Worm (Caenorhabditis elegans): ENCODE measurements around the gene F07C6.2.

Gene F07C6.2

ce11 chrIV:12840348-12840747 lies 49.4 kb downstream of the F07C6.2 start (continued):
- TF ChIP-seq cebp-1 (GFP tag; IDR thresholded peaks at IDR 0.05) (no peak), cebp-1 (tag; optimal IDR thresholded peaks at IDR 0.05) (peak; percentile 45), pbrm-1 (GFP tag; IDR thresholded peaks at IDR 0.05) (0 out of 2 replicates have a peak, but pooled peaks have one; percentile 13), C06A6.2 (GFP tag; conservative IDR thresholded peaks at IDR 0.05) (no peak), sptf-2 (GFP tag; optimal IDR thresholded peaks at IDR 0.05) (no peak), dpff-1 (tag; optimal IDR thresholded peaks at IDR 0.05) (no peak), repo-1 (tag; optimal IDR thresholded peaks at IDR 0.05) (peak; percentile 45), F23B12.7 (tag; optimal IDR thresholded peaks at IDR 0.05; ENCODE audit: insufficient read depth) (no peak), lir-1 (GFP tag; conservative IDR thresholded peaks at IDR 0.05) (no peak), efl-1 (GFP tag; optimal IDR thresholded peaks at IDR 0.05) (no peak), snpc-1.1 (tag; optimal IDR thresholded peaks at IDR 0.05; ENCODE audit: insufficient read depth) (no peak), Y56A3A.18 (GFP tag; IDR thresholded peaks at IDR 0.05) (0 out of 2 replicates have a peak, but pooled peaks have one; percentile 66), hmg-20 (GFP tag; IDR thresholded peaks at IDR 0.05) (no peak), ztf-22 (GFP tag; optimal IDR thresholded peaks at IDR 0.05) (no peak), F57A8.1 (GFP tag; optimal IDR thresholded peaks at IDR 0.05) (no peak), dpl-1 (GFP tag; optimal IDR thresholded peaks at IDR 0.05) (no peak), egrh-3 (GFP tag; IDR thresholded peaks at IDR 0.05) (no peak), zim-3 (tag; optimal IDR thresholded peaks at IDR 0.05) (no peak), mxl-1 (tag; optimal IDR thresholded peaks at IDR 0.05) (no peak), ama-1 (optimal IDR thresholded peaks at IDR 0.05) (peak; percentile 28), ama-1 (GFP tag; optimal IDR thresholded peaks at IDR 0.05) (no peak), nhr-179 (tag; optimal IDR thresholded peaks at IDR 0.05) (no peak), lin-54 (GFP tag; optimal IDR thresholded peaks at IDR 0.05) (no peak), D2030.7 (GFP tag; IDR thresholded peaks at IDR 0.05) (no peak), bed-2 (GFP tag; IDR thresholded peaks at IDR 0.05) (no peak), F22D6.2 (tag; optimal IDR thresholded peaks at IDR 0.05) (no peak), B0035.1 (tag; optimal IDR thresholded peaks at IDR 0.05) (no peak), him-1 (tag; optimal IDR thresholded peaks at IDR 0.05) (peak; percentile 41), tlf-1 (GFP tag; optimal IDR thresholded peaks at IDR 0.05) (no peak), egl-44 (GFP tag; IDR thresholded peaks at IDR 0.05) (no peak), T07F8.4 (tag; optimal IDR thresholded peaks at IDR 0.05) (no peak), let-526 (GFP tag; IDR thresholded peaks at IDR 0.05) (no peak), ceh-100 (GFP tag; IDR thresholded peaks at IDR 0.05) (no peak), sea-2 (GFP tag; IDR thresholded peaks at IDR 0.05) (no peak), nhr-27 (tag; optimal IDR thresholded peaks at IDR 0.05) (no peak), madf-6 (GFP tag; IDR thresholded peaks at IDR 0.05) (0 out of 2 replicates have a peak, but pooled peaks have one; percentile 30), F37B4.10 (GFP tag; IDR thresholded peaks at IDR 0.05) (no peak), dox-1 (GFP tag; IDR thresholded peaks at IDR 0.05) (peak; percentile 28; the same call in 1 of the 2 replicates), ztf-28 (GFP tag; IDR thresholded peaks at IDR 0.05) (no peak), somi-1 (GFP tag; optimal IDR thresholded peaks at IDR 0.05) (no peak), F39B2.1 (GFP tag; IDR thresholded peaks at IDR 0.05) (no peak), lin-40 (tag; optimal IDR thresholded peaks at IDR 0.05) (peak; percentile 9), ets-4 (GFP tag; optimal IDR thresholded peaks at IDR 0.05) (no peak), ztf-3 (GFP tag; optimal IDR thresholded peaks at IDR 0.05) (no peak), unc-130 (GFP tag; optimal IDR thresholded peaks at IDR 0.05) (no peak), aptf-3 (GFP tag; IDR thresholded peaks at IDR 0.05) (no peak), ztf-26 (tag; optimal IDR thresholded peaks at IDR 0.05) (no peak), mes-4 (tag; optimal IDR thresholded peaks at IDR 0.05) (no peak), hrde-1 (tag; optimal IDR thresholded peaks at IDR 0.05; ENCODE audit: borderline replicate concordance) (no peak), rpc-1 (optimal IDR thresholded peaks at IDR 0.05) (no peak), rpc-1 (tag; optimal IDR thresholded peaks at IDR 0.05) (no peak)
